Worm (Caenorhabditis elegans): Measurements from ENCODE around the gene sdc-1.
A peak's percentile ranks its signal among the peaks of the same experiment; 100 is the strongest.

The sdc-1 gene

ce11 chrX:16275255-16275813, at the start of gene sdc-1:
sdc-1 (plus strand) TSS chrX:16275763.
- TF ChIP-seq gei-17 (GFP tag; optimal IDR thresholded peaks at IDR 0.05): no peak
- no peak for TF ChIP-seq nhr-120 (GFP tag; IDR thresholded peaks at IDR 0.05)
- TF ChIP-seq efl-1 (GFP tag; optimal IDR thresholded peaks at IDR 0.05): peak; percentile 20
- no peak for TF ChIP-seq repo-1 (tag; optimal IDR thresholded peaks at IDR 0.05)
- TF ChIP-seq egl-18 (GFP tag; IDR thresholded peaks at IDR 0.05): no peak
- peak; percentile 36 for TF ChIP-seq attf-5 (GFP tag; optimal IDR thresholded peaks at IDR 0.05)
- TF ChIP-seq ceh-40 (GFP tag; IDR thresholded peaks at IDR 0.05): no peak
- no peak for TF ChIP-seq die-1 (tag; optimal IDR thresholded peaks at IDR 0.05)
- TF ChIP-seq ztf-6 (GFP tag; IDR thresholded peaks at IDR 0.05): no peak
- TF ChIP-seq nhr-179 (tag; optimal IDR thresholded peaks at IDR 0.05): no peak
- TF ChIP-seq let-607 (tag; optimal IDR thresholded peaks at IDR 0.05): no peak
- peak; percentile 30 for TF ChIP-seq lin-54 (GFP tag; optimal IDR thresholded peaks at IDR 0.05)
- TF ChIP-seq ceh-100 (GFP tag; IDR thresholded peaks at IDR 0.05): no peak
- TF ChIP-seq C17E4.6 (GFP tag; IDR thresholded peaks at IDR 0.05): no peak
- TF ChIP-seq snpc-1.1 (tag; optimal IDR thresholded peaks at IDR 0.05; ENCODE audit: insufficient read depth): no peak
- no peak for TF ChIP-seq unc-130 (GFP tag; optimal IDR thresholded peaks at IDR 0.05)
- TF ChIP-seq let-526 (GFP tag; IDR thresholded peaks at IDR 0.05): no peak
- TF ChIP-seq cebp-2 (GFP tag; IDR thresholded peaks at IDR 0.05): no peak
- no peak for TF ChIP-seq lir-1 (GFP tag; conservative IDR thresholded peaks at IDR 0.05)
- no peak for TF ChIP-seq dpff-1 (tag; optimal IDR thresholded peaks at IDR 0.05)
- TF ChIP-seq nhr-80 (tag; optimal IDR thresholded peaks at IDR 0.05): peak; percentile 45
- no peak for TF ChIP-seq dpl-1 (GFP tag; optimal IDR thresholded peaks at IDR 0.05)
- no peak for TF ChIP-seq ceh-79 (tag; optimal IDR thresholded peaks at IDR 0.05)
- no peak; the same call in 1 of the 2 replicates for TF ChIP-seq mcd-1 (GFP tag; IDR thresholded peaks at IDR 0.05)
- peak; percentile 45 for TF ChIP-seq ceh-27 (GFP tag; optimal IDR thresholded peaks at IDR 0.05)
- peak; percentile 22 for TF ChIP-seq snpc-1.3 (tag; optimal IDR thresholded peaks at IDR 0.05; ENCODE audit: insufficient read depth)
- peak; percentile 87 for TF ChIP-seq hmg-1.2 (GFP tag; IDR thresholded peaks at IDR 0.05)
- TF ChIP-seq hmg-20 (GFP tag; IDR thresholded peaks at IDR 0.05): no peak
- 0 out of 2 replicates have a peak, but pooled peaks have one; percentile 5 for TF ChIP-seq madf-8 (GFP tag; conservative IDR thresholded peaks at IDR 0.05)
- TF ChIP-seq hlh-12 (tag; optimal IDR thresholded peaks at IDR 0.05): no peak
- peak; percentile 66 for TF ChIP-seq dox-1 (GFP tag; IDR thresholded peaks at IDR 0.05)
- 0 out of 2 replicates have a peak, but pooled peaks have one; percentile 13 for TF ChIP-seq bed-2 (GFP tag; IDR thresholded peaks at IDR 0.05)
- TF ChIP-seq ztf-25 (GFP tag; IDR thresholded peaks at IDR 0.05): no peak
- TF ChIP-seq K11D2.4 (GFP tag; IDR thresholded peaks at IDR 0.05): no peak
- no peak for TF ChIP-seq mel-28 (tag; optimal IDR thresholded peaks at IDR 0.05; ENCODE audit: borderline replicate concordance)
- no peak for TF ChIP-seq mes-4 (tag; optimal IDR thresholded peaks at IDR 0.05)
- 0 out of 2 replicates have a peak, but pooled peaks have one; percentile 20 for TF ChIP-seq B0336.3 (GFP tag; IDR thresholded peaks at IDR 0.05)
- no peak for TF ChIP-seq F23B12.7 (tag; optimal IDR thresholded peaks at IDR 0.05; ENCODE audit: insufficient read depth)
- peak; percentile 19 for TF ChIP-seq tbp1 (GFP tag; optimal IDR thresholded peaks at IDR 0.05)
- no peak for TF ChIP-seq ccch-3 (GFP tag; optimal IDR thresholded peaks at IDR 0.05)
- no peak for TF ChIP-seq snpc-4 (GFP tag; optimal IDR thresholded peaks at IDR 0.05)
- TF ChIP-seq snpc-4 (tag; optimal IDR thresholded peaks at IDR 0.05): peak in 1 of 4 experiments; percentile 32
- TF ChIP-seq cebp-1 (GFP tag; IDR thresholded peaks at IDR 0.05): no peak
- peak; percentile 52 for TF ChIP-seq cebp-1 (tag; optimal IDR thresholded peaks at IDR 0.05)
- TF ChIP-seq zfh-2 (GFP tag; conservative IDR thresholded peaks at IDR 0.05): peak; percentile 54; the same call in 1 of the 2 replicates
- no peak for TF ChIP-seq madf-6 (GFP tag; IDR thresholded peaks at IDR 0.05)
- peak; percentile 6 for TF ChIP-seq B0261.1 (tag; optimal IDR thresholded peaks at IDR 0.05)
